Fruit fly (Drosophila melanogaster) whole organism, embryonic: ENCODE measurements around the gene CG46308.
A peak's percentile ranks its signal among the peaks of the same experiment; 100 is the strongest.

Experiments
- B-H1 ChIP-seq: fragments of 200-800 bp; sonication (Bioruptor generic); IDR thresholded peaks from 3 replicates; pipeline ENCODE4 v1.3.6; 2022; ENCODE audit warnings: missing biosample characterization, missing genetic modification characterization
- CG10267 ChIP-seq: fragments of 200-800 bp; sonication (Bioruptor generic); optimal IDR thresholded peaks from 2 replicates; lab custom pipeline; 2018; ENCODE audit warnings: missing biosample characterization, mild to moderate bottlenecking, missing genetic modification characterization, moderate library complexity
- CG10565 ChIP-seq: fragments of 200-800 bp; sonication (Bioruptor generic); optimal IDR thresholded peaks from 3 replicates; lab custom pipeline; 2016; ENCODE audit warnings: missing biosample characterization, mild to moderate bottlenecking, missing genetic modification characterization
- CG11696 ChIP-seq: fragments of 200-800 bp; sonication (Bioruptor generic); IDR thresholded peaks from 2 replicates; pipeline ENCODE4 v1.3.6; 2022; ENCODE audit warnings: missing biosample characterization, missing genetic modification characterization
- CG12071 ChIP-seq: fragments of 200-800 bp; sonication (Bioruptor generic); optimal IDR thresholded peaks from 3 replicates; lab custom pipeline; 2018; ENCODE audit warnings: missing biosample characterization, mild to moderate bottlenecking, missing genetic modification characterization
- CG12744 ChIP-seq: fragments of 200-800 bp; sonication (Bioruptor generic); optimal IDR thresholded peaks from 2 replicates; lab custom pipeline; 2016; ENCODE audit warnings: missing biosample characterization, missing genetic modification characterization
- CG14050 ChIP-seq: fragments of 200-800 bp; sonication (Bioruptor generic); IDR thresholded peaks from 3 replicates; pipeline ENCODE4 v1.3.6; 2022; ENCODE audit warnings: missing biosample characterization, missing genetic modification characterization
- CG14667 ChIP-seq: fragments of 200-800 bp; sonication (Bioruptor generic); IDR thresholded peaks from 2 replicates; pipeline ENCODE4 v1.3.6; 2022; ENCODE audit warnings: missing biosample characterization, missing genetic modification characterization
- CG15073 ChIP-seq: fragments of 200-800 bp; sonication (Bioruptor generic); optimal IDR thresholded peaks from 2 replicates; lab custom pipeline; 2016; ENCODE audit warnings: missing biosample characterization, missing genetic modification characterization
- CG1602 ChIP-seq: fragments of 200-800 bp; sonication (Bioruptor generic); optimal IDR thresholded peaks from 3 replicates; lab custom pipeline; 2016; ENCODE audit warnings: missing biosample characterization, missing genetic modification characterization
- CG18011 ChIP-seq: fragments of 200-800 bp; sonication (Bioruptor generic); optimal IDR thresholded peaks from 2 replicates; lab custom pipeline; 2017; ENCODE audit warnings: missing biosample characterization, missing genetic modification characterization, mild to moderate bottlenecking, moderate library complexity, missing genotype
- CG1832 ChIP-seq: fragments of 200-800 bp; sonication (Bioruptor generic); optimal IDR thresholded peaks from 2 replicates; lab custom pipeline; 2017; ENCODE audit warnings: missing biosample characterization, mild to moderate bottlenecking, missing genetic modification characterization, inconsistent platforms
- CG18764 ChIP-seq: fragments of 200-800 bp; sonication (Bioruptor generic); optimal IDR thresholded peaks from 3 replicates; lab custom pipeline; 2016; ENCODE audit warnings: missing biosample characterization, missing genetic modification characterization
- CG30020 ChIP-seq: fragments of 200-800 bp; optimal IDR thresholded peaks from 2 replicates; lab custom pipeline; 2019; ENCODE audit warnings: missing biosample characterization, mild to moderate bottlenecking, missing genetic modification characterization, moderate library complexity
- CG30403 ChIP-seq: fragments of 200-800 bp; sonication (Bioruptor generic); optimal IDR thresholded peaks from 3 replicates; lab custom pipeline; 2016; ENCODE audit warnings: missing biosample characterization, missing genetic modification characterization
- CG3995 ChIP-seq: fragments of 200-800 bp; sonication (Bioruptor generic); optimal IDR thresholded peaks from 3 replicates; lab custom pipeline; 2016; ENCODE audit warnings: missing biosample characterization, missing genetic modification characterization
- CG4282 ChIP-seq: fragments of 200-800 bp; sonication (Bioruptor generic); optimal IDR thresholded peaks from 2 replicates; lab custom pipeline; 2016; ENCODE audit warnings: missing biosample characterization, missing genetic modification characterization
- CG4360 ChIP-seq: fragments of 200-800 bp; sonication (Bioruptor generic); IDR thresholded peaks from 2 replicates; pipeline ENCODE4 v1.3.6; 2022; ENCODE audit warnings: missing biosample characterization, missing genetic modification characterization
- CG4424 ChIP-seq: fragments of 200-800 bp; sonication (Bioruptor generic); optimal IDR thresholded peaks from 3 replicates; lab custom pipeline; 2016; ENCODE audit warnings: missing biosample characterization, missing genetic modification characterization
- CG6813 ChIP-seq: fragments of 200-800 bp; sonication (Bioruptor generic); optimal IDR thresholded peaks from 2 replicates; lab custom pipeline; 2017; ENCODE audit warnings: missing biosample characterization, missing genetic modification characterization, mild to moderate bottlenecking, moderate library complexity, missing genetic modification reagents
- CG7357 ChIP-seq: fragments of 200-800 bp; sonication (Bioruptor generic); IDR thresholded peaks from 3 replicates; pipeline ENCODE4 v1.3.6; 2022; ENCODE audit warnings: missing biosample characterization, missing genetic modification characterization
- CG7786 ChIP-seq: fragments of 200-800 bp; sonication (Bioruptor generic); optimal IDR thresholded peaks from 2 replicates; lab custom pipeline; 2016; ENCODE audit warnings: missing biosample characterization, missing genetic modification characterization
- CHES-1-like ChIP-seq: fragments of 200-800 bp; sonication (Bioruptor generic); optimal IDR thresholded peaks from 2 replicates; lab custom pipeline; 2016; ENCODE audit warnings: missing biosample characterization, missing genetic modification characterization
- Chrac-16 ChIP-seq: fragments of 200-800 bp; sonication (Bioruptor generic); optimal IDR thresholded peaks from 3 replicates; lab custom pipeline; 2016; ENCODE audit warnings: missing biosample characterization, missing genetic modification characterization
- D19A ChIP-seq: fragments of 200-800 bp; optimal IDR thresholded peaks from 3 replicates; lab custom pipeline; 2019; ENCODE audit warnings: missing biosample characterization, mild to moderate bottlenecking, missing genetic modification characterization, moderate library complexity
- HHEX ChIP-seq: fragments of 200-800 bp; sonication (Bioruptor generic); optimal IDR thresholded peaks from 3 replicates; lab custom pipeline; 2017; ENCODE audit warnings: missing biosample characterization, mild to moderate bottlenecking, missing genetic modification characterization, missing genetic modification reagents
- Hsf ChIP-seq: fragments of 200-800 bp; sonication (Bioruptor generic); optimal IDR thresholded peaks from 3 replicates; lab custom pipeline; 2016; ENCODE audit warnings: missing biosample characterization, missing genetic modification characterization
- MTF-1 ChIP-seq: fragments of 200-800 bp; sonication (Bioruptor generic); optimal IDR thresholded peaks from 2 replicates; lab custom pipeline; 2018; ENCODE audit warnings: missing biosample characterization, mild to moderate bottlenecking, missing genetic modification characterization, borderline replicate concordance
- Max ChIP-seq: fragments of 200-800 bp; sonication (Bioruptor generic); optimal IDR thresholded peaks from 2 replicates; lab custom pipeline; 2016; ENCODE audit warnings: missing biosample characterization, mild to moderate bottlenecking, missing genetic modification characterization
- Poxn ChIP-seq: fragments of 200-800 bp; sonication (Bioruptor generic); IDR thresholded peaks from 2 replicates; pipeline ENCODE4 v1.3.6; 2022; ENCODE audit warnings: missing biosample characterization, missing genetic modification characterization
- Rfx ChIP-seq: fragments of 200-800 bp; sonication (Bioruptor generic); IDR thresholded peaks from 2 replicates; pipeline ENCODE4 v1.3.6; 2022; ENCODE audit warnings: missing biosample characterization, missing genetic modification characterization
- Vsx1 ChIP-seq: fragments of 200-800 bp; sonication (Bioruptor generic); optimal IDR thresholded peaks from 2 replicates; lab custom pipeline; 2017; ENCODE audit warnings: missing biosample characterization, mild to moderate bottlenecking, missing genetic modification characterization, missing genetic modification reagents
- Xrp1 ChIP-seq: fragments of 200-800 bp; sonication (Bioruptor generic); IDR thresholded peaks from 2 replicates; pipeline ENCODE4 v1.3.6; 2022; ENCODE audit warnings: missing biosample characterization, missing genetic modification characterization
- bab2 ChIP-seq: fragments of 200-800 bp; sonication (Bioruptor generic); optimal IDR thresholded peaks from 2 replicates; lab custom pipeline; 2016; ENCODE audit warnings: missing biosample characterization, missing genetic modification characterization
- ci ChIP-seq: fragments of 200-800 bp; sonication (Bioruptor generic); IDR thresholded peaks from 3 replicates; pipeline ENCODE4 v1.3.6; 2022; ENCODE audit warnings: missing biosample characterization, missing genetic modification characterization
- dmrt99B ChIP-seq: fragments of 200-800 bp; sonication (Bioruptor generic); optimal IDR thresholded peaks from 2 replicates; lab custom pipeline; 2018; ENCODE audit warnings: missing biosample characterization, mild to moderate bottlenecking, missing genetic modification characterization, moderate library complexity
- dpn ChIP-seq, 2 experiments: fragments of 200-800 bp; sonication (Bioruptor generic); optimal IDR thresholded peaks; 3 replicates each; lab custom pipeline; 2016; ENCODE audit warnings: missing biosample characterization in 2 of 2, missing genetic modification characterization in 2 of 2
- ems ChIP-seq: fragments of 200-800 bp; sonication (Bioruptor generic); optimal IDR thresholded peaks from 3 replicates; lab custom pipeline; 2016; ENCODE audit warnings: missing biosample characterization, missing genetic modification characterization
- en ChIP-seq: fragments of 200-800 bp; sonication (Bioruptor generic); optimal IDR thresholded peaks from 2 replicates; lab custom pipeline; 2016; ENCODE audit warnings: missing biosample characterization, missing genetic modification characterization
- esg ChIP-seq: fragments of 200-800 bp; sonication (Bioruptor generic); conservative IDR thresholded peaks from 2 replicates; pipeline ENCODE4 v1.3.6; 2022; ENCODE audit warnings: missing biosample characterization, missing genetic modification characterization
- jumu ChIP-seq: fragments of 200-800 bp; sonication (Bioruptor generic); optimal IDR thresholded peaks from 3 replicates; lab custom pipeline; 2016; ENCODE audit warnings: missing biosample characterization, missing genetic modification characterization
- kay ChIP-seq: fragments of 200-800 bp; sonication (Bioruptor generic); optimal IDR thresholded peaks from 2 replicates; lab custom pipeline; 2016; ENCODE audit warnings: missing biosample characterization, missing genetic modification characterization
- lmd ChIP-seq: fragments of 200-800 bp; sonication (Bioruptor generic); IDR thresholded peaks from 2 replicates; pipeline ENCODE4 v1.3.6; 2022; ENCODE audit warnings: missing biosample characterization, missing genetic modification characterization
- odd ChIP-seq: fragments of 200-800 bp; sonication (Bioruptor generic); optimal IDR thresholded peaks from 2 replicates; lab custom pipeline; 2017; ENCODE audit warnings: missing biosample characterization, mild to moderate bottlenecking, missing genetic modification characterization
- prd ChIP-seq, 3 experiments: fragments of >200 bp in 2 of 3; fragments of 200-800 bp in 1 of 3; sonication (Bioruptor generic) in 1 of 3; optimal IDR thresholded peaks in 2 of 3; IDR thresholded peaks in 1 of 3; 2 replicates in 2 of 3; 3 replicates in 1 of 3; pipeline versions ENCODE4 v1.3.6 to Lab custom; 2017 to 2022; ENCODE audit warnings: missing biosample characterization in 1 of 3, missing genetic modification characterization in 1 of 3
- pum ChIP-seq: fragments of 200-800 bp; sonication (Bioruptor generic); optimal IDR thresholded peaks from 2 replicates; lab custom pipeline; 2016; ENCODE audit warnings: missing biosample characterization, missing genetic modification characterization
- rib ChIP-seq: fragments of 200-800 bp; sonication (Bioruptor generic); IDR thresholded peaks from 2 replicates; pipeline ENCODE4 v1.3.6; 2022; ENCODE audit warnings: missing biosample characterization, missing genetic modification characterization
- sens-2 ChIP-seq: fragments of 200-800 bp; sonication (Bioruptor generic); IDR thresholded peaks from 2 replicates; pipeline ENCODE4 v1.3.6; 2022; ENCODE audit warnings: missing biosample characterization, missing genetic modification characterization
- sima ChIP-seq: fragments of 200-800 bp; sonication (Bioruptor generic); optimal IDR thresholded peaks from 2 replicates; lab custom pipeline; 2016; ENCODE audit warnings: missing biosample characterization, missing genetic modification characterization
- stc ChIP-seq: fragments of 200-800 bp; sonication (Bioruptor generic); IDR thresholded peaks from 2 replicates; pipeline ENCODE4 v1.3.6; 2022; ENCODE audit warnings: missing biosample characterization, missing genetic modification characterization

The CG46308 gene

dm6 chr2L:13514945-13515687 lies 53.5 kb downstream of the CG46308 start (continued):
- TF ChIP-seq MTF-1, result no peak
- TF ChIP-seq lmd (GFP tag; lab: Robert Waterston, UW), result peak; percentile 51
- TF ChIP-seq CG4360, result no peak
- TF ChIP-seq kay (GFP tag; lab: Kevin White, UChicago), result peak; percentile 69
- TF ChIP-seq sens-2 (GFP tag; lab: Robert Waterston, UW), result no peak
- TF ChIP-seq CG3995 (GFP tag; lab: Kevin White, UChicago), result peak; percentile 29
- TF ChIP-seq Poxn (GFP tag; lab: Robert Waterston, UW), result peak; percentile 51; the same call in 1 of the 2 replicates
- 0 out of 2 replicates have a peak, but pooled peaks have one; percentile 11 for TF ChIP-seq rib (GFP tag; lab: Robert Waterston, UW)
- TF ChIP-seq CG1602 (GFP tag; lab: Kevin White, UChicago), result peak; percentile 50
- TF ChIP-seq pum (GFP tag; lab: Kevin White, UChicago), result peak; percentile 54
- TF ChIP-seq sima (GFP tag; lab: Kevin White, UChicago), result peak; percentile 83
- no peak for TF ChIP-seq prd (optimal IDR thresholded peaks at IDR 0.05; lab: Kevin White, UChicago)
- TF ChIP-seq prd (GFP tag; IDR thresholded peaks at IDR 0.05; lab: Robert Waterston, UW), result peak; percentile 87
- TF ChIP-seq HHEX, result peak; percentile 84
- TF ChIP-seq CG7786 (GFP tag; lab: Kevin White, UChicago), result peak; percentile 50
- TF ChIP-seq CG12071 (GFP tag; lab: Kevin White, UChicago), result peak; percentile 80
- peak; percentile 71 for TF ChIP-seq CG7357
- peak; percentile 60 for TF ChIP-seq CG30403 (GFP tag; lab: Kevin White, UChicago)
- TF ChIP-seq CG10565, result peak; percentile 3
- peak; percentile 82 for TF ChIP-seq CG4424 (GFP tag; lab: Kevin White, UChicago)
- no peak for TF ChIP-seq CG18011 (GFP tag; lab: Kevin White, UChicago)
- TF ChIP-seq D19A (tag; lab: Kevin White, UChicago), result peak; percentile 83
- TF ChIP-seq CG14050 (GFP tag; lab: Robert Waterston, UW), result peak; percentile 68
- peak; percentile 61 for TF ChIP-seq CG11696 (GFP tag; lab: Robert Waterston, UW)
- TF ChIP-seq CG4282 (GFP tag; lab: Kevin White, UChicago), result peak; percentile 23
- TF ChIP-seq CG12744 (GFP tag; lab: Kevin White, UChicago), result peak; percentile 70
- peak; percentile 79 for TF ChIP-seq Rfx
- peak; percentile 24 for TF ChIP-seq Chrac-16 (GFP tag; lab: Kevin White, UChicago)
- TF ChIP-seq stc (GFP tag; lab: Robert Waterston, UW), result peak; percentile 81
- peak; percentile 82 for TF ChIP-seq ems (GFP tag; lab: Kevin White, UChicago)
- no peak for TF ChIP-seq CG15073
- TF ChIP-seq CG10267 (tag; lab: Kevin White, UChicago), result peak; percentile 69
- TF ChIP-seq ci (GFP tag; lab: Robert Waterston, UW), result peak; percentile 66; the same call in 2 of the 3 replicates
- peak; percentile 60 to 86 for TF ChIP-seq dpn (GFP tag; optimal IDR thresholded peaks at IDR 0.05; lab: Kevin White, UChicago)
- no peak for TF ChIP-seq CG30020 (tag; lab: Kevin White, UChicago)
- TF ChIP-seq jumu (GFP tag; lab: Kevin White, UChicago), result peak; percentile 83
- peak; percentile 72 for TF ChIP-seq CG18764 (GFP tag; lab: Kevin White, UChicago)
- TF ChIP-seq odd (GFP tag; lab: Kevin White, UChicago), result no peak
- peak; percentile 60 for TF ChIP-seq Max (GFP tag; lab: Kevin White, UChicago)
- TF ChIP-seq CHES-1-like (GFP tag; lab: Kevin White, UChicago), result peak; percentile 29
- TF ChIP-seq Hsf (GFP tag; lab: Kevin White, UChicago), result peak; percentile 67
- TF ChIP-seq B-H1 (GFP tag; lab: Robert Waterston, UW), result peak; percentile 76
- TF ChIP-seq en (GFP tag; lab: Kevin White, UChicago), result peak; percentile 84
- TF ChIP-seq CG6813 (GFP tag; lab: Kevin White, UChicago), result peak; percentile 55
- peak; percentile 83 for TF ChIP-seq Xrp1 (GFP tag; lab: Robert Waterston, UW)
- peak; percentile 85 for TF ChIP-seq dmrt99B (tag; lab: Kevin White, UChicago)
- TF ChIP-seq CG1832 (GFP tag; lab: Kevin White, UChicago), result no peak
- peak; percentile 78 for TF ChIP-seq CG14667 (GFP tag; lab: Robert Waterston, UW)
- peak; percentile 80 for TF ChIP-seq esg (GFP tag; lab: Robert Waterston, UW)
- peak; percentile 14 for TF ChIP-seq Vsx1 (GFP tag; lab: Kevin White, UChicago)
- TF ChIP-seq bab2, result peak; percentile 71
